Worm (Caenorhabditis elegans) whole organism, midembryonic: ENCODE data around the gene tpst-2.

Experiments used
- flt-1 ChIP-seq: fragments of 200-800 bp; sonication (Bioruptor generic); IDR thresholded peaks from 2 replicates; pipeline ENCODE4 v1.3.6; 2022; ENCODE audit warnings: missing genetic modification characterization, missing compliant biosample characterization
- klf-2 ChIP-seq: fragments of 200-800 bp; sonication (Bioruptor generic); conservative IDR thresholded peaks from 2 replicates; pipeline ENCODE4 v1.3.6; 2022; ENCODE audit warnings: missing genetic modification reagents, missing genetic modification characterization, missing compliant biosample characterization
- ztf-29 ChIP-seq: fragments of 200-800 bp; sonication (Bioruptor generic); IDR thresholded peaks from 2 replicates; pipeline ENCODE4 v1.3.6; 2022; ENCODE audit warnings: missing genetic modification reagents, missing genetic modification characterization, missing compliant biosample characterization

ce11 chrIII:789604-790003 is 18.5 kb downstream of the tpst-2 start:
- no peak for TF ChIP-seq ztf-29 (GFP tag; lab: Robert Waterston, UW)
- TF ChIP-seq flt-1 (GFP tag; lab: Robert Waterston, UW): no peak
- no peak for TF ChIP-seq klf-2
